Worm (Caenorhabditis elegans) whole organism, young adult: Measurements from ENCODE around the gene elo-6.

Source experiments
- C06A6.2 ChIP-seq: fragments of 200-800 bp; sonication (Bioruptor generic); conservative IDR thresholded peaks from 2 replicates; pipeline ENCODE4 v1.3.6; 2022; ENCODE audit warnings: missing genetic modification characterization, missing compliant biosample characterization
- C17E4.6 ChIP-seq: fragments of 200-800 bp; sonication (Bioruptor generic); IDR thresholded peaks from 2 replicates; pipeline ENCODE4 v1.3.6; 2022; ENCODE audit warnings: missing genetic modification reagents, missing genetic modification characterization, missing compliant biosample characterization
- F33H1.4 ChIP-seq: fragments of 200-800 bp; sonication (Bioruptor generic); IDR thresholded peaks from 2 replicates; pipeline ENCODE4 v1.3.6; 2022; ENCODE audit warnings: missing genetic modification reagents, missing genetic modification characterization, missing compliant biosample characterization
- F49E8.2 ChIP-seq: sonication (generic microtip); optimal IDR thresholded peaks from 3 replicates; lab custom pipeline; 2017; ENCODE audit warnings: missing genetic modification characterization, mild to moderate bottlenecking, missing compliant biosample characterization, antibody characterized with exemption, moderate library complexity; ENCODE audit not compliant: insufficient read depth
- F57A8.1 ChIP-seq: fragments of 200-800 bp; sonication (Bioruptor generic); optimal IDR thresholded peaks from 2 replicates; lab custom pipeline; 2018; ENCODE audit warnings: mild to moderate bottlenecking, missing genetic modification characterization, moderate library complexity, missing compliant biosample characterization
- T07F8.4 ChIP-seq: sonication (generic microtip); optimal IDR thresholded peaks from 2 replicates; lab custom pipeline; 2016; ENCODE audit warnings: mild to moderate bottlenecking, missing genetic modification characterization, moderate library complexity, missing compliant biosample characterization
- Y53F4B.3 ChIP-seq: fragments of 200-800 bp; sonication (Bioruptor generic); IDR thresholded peaks from 2 replicates; pipeline ENCODE4 v1.3.6; 2022; ENCODE audit warnings: missing genetic modification reagents, missing genetic modification characterization, missing compliant biosample characterization
- Y56A3A.18 ChIP-seq: fragments of 200-800 bp; sonication (Bioruptor generic); IDR thresholded peaks from 2 replicates; pipeline ENCODE4 v1.3.6; 2022; ENCODE audit warnings: missing genetic modification reagents, missing genetic modification characterization, missing compliant biosample characterization
- Y67H2A.10 ChIP-seq: fragments of 200-800 bp; sonication (Bioruptor generic); conservative IDR thresholded peaks from 2 replicates; pipeline ENCODE4 v1.3.6; 2022; ENCODE audit warnings: missing genetic modification reagents, missing genetic modification characterization, missing compliant biosample characterization
- ZK185.1 ChIP-seq: sonication (generic microtip); optimal IDR thresholded peaks from 2 replicates; lab custom pipeline; 2016; ENCODE audit warnings: mild to moderate bottlenecking, missing genetic modification characterization, missing compliant biosample characterization; ENCODE audit not compliant: poor library complexity, severe bottlenecking
- akir-1 ChIP-seq: fragments of 200-800 bp; sonication (Bioruptor generic); optimal IDR thresholded peaks from 2 replicates; lab custom pipeline; 2018; ENCODE audit warnings: mild to moderate bottlenecking, missing genetic modification characterization, moderate library complexity, missing compliant biosample characterization
- aptf-3 ChIP-seq: fragments of 200-800 bp; sonication (Bioruptor generic); IDR thresholded peaks from 2 replicates; pipeline ENCODE4 v1.3.6; 2022; ENCODE audit warnings: missing genetic modification characterization, missing compliant biosample characterization
- athp-1 ChIP-seq: sonication (generic microtip); optimal IDR thresholded peaks from 2 replicates; lab custom pipeline; 2017; ENCODE audit warnings: mild to moderate bottlenecking, missing genetic modification characterization, missing compliant biosample characterization
- attf-6 ChIP-seq: fragments of 200-800 bp; sonication (Bioruptor generic); IDR thresholded peaks from 2 replicates; pipeline ENCODE4 v1.3.6; 2022; ENCODE audit warnings: missing genetic modification reagents, missing genetic modification characterization, missing compliant biosample characterization
- cebp-2 ChIP-seq: fragments of 200-800 bp; sonication (Bioruptor generic); IDR thresholded peaks from 2 replicates; pipeline ENCODE4 v1.3.6; 2022; ENCODE audit warnings: missing genetic modification characterization, missing compliant biosample characterization
- ceh-100 ChIP-seq: fragments of 200-800 bp; sonication (Bioruptor generic); IDR thresholded peaks from 2 replicates; pipeline ENCODE4 v1.3.6; 2022; ENCODE audit warnings: missing genetic modification reagents, missing genetic modification characterization, missing compliant biosample characterization
- ceh-91 ChIP-seq: fragments of 200-800 bp; sonication (Bioruptor generic); IDR thresholded peaks from 2 replicates; pipeline ENCODE4 v1.3.6; 2022; ENCODE audit warnings: missing genetic modification reagents, missing genetic modification characterization, missing compliant biosample characterization
- dox-1 ChIP-seq: fragments of 200-800 bp; sonication (Bioruptor generic); IDR thresholded peaks from 2 replicates; pipeline ENCODE4 v1.3.6; 2022; ENCODE audit warnings: missing genetic modification reagents, missing genetic modification characterization, missing compliant biosample characterization
- dpl-1 ChIP-seq: fragments of 150-350 bp; optimal IDR thresholded peaks from 2 replicates; lab custom pipeline; 2014; ENCODE audit warnings: missing biosample characterization, missing genetic modification reagents, missing genetic modification characterization
- egl-18 ChIP-seq: fragments of 200-800 bp; sonication (Bioruptor generic); IDR thresholded peaks from 2 replicates; pipeline ENCODE4 v1.3.6; 2022; ENCODE audit warnings: missing genetic modification reagents, missing genetic modification characterization, missing compliant biosample characterization
- ets-4 ChIP-seq: fragments of 200-800 bp; sonication (Bioruptor generic); optimal IDR thresholded peaks from 2 replicates; lab custom pipeline; 2018; ENCODE audit warnings: mild to moderate bottlenecking, missing genetic modification characterization, missing compliant biosample characterization
- gei-17 ChIP-seq: fragments of 200-800 bp; sonication (Bioruptor generic); optimal IDR thresholded peaks from 2 replicates; lab custom pipeline; 2018; ENCODE audit warnings: mild to moderate bottlenecking, missing genetic modification characterization, missing compliant biosample characterization
- him-1 ChIP-seq: sonication (generic microtip); optimal IDR thresholded peaks from 2 replicates; lab custom pipeline; 2016; ENCODE audit warnings: missing genotype, missing genetic modification reagents, missing genetic modification characterization, missing compliant biosample characterization
- hlh-26 ChIP-seq: fragments of 200-800 bp; sonication (Bioruptor generic); conservative IDR thresholded peaks from 2 replicates; pipeline ENCODE4 v1.3.6; 2022; ENCODE audit warnings: missing genetic modification reagents, missing genetic modification characterization, missing compliant biosample characterization
- lag-1 ChIP-seq: fragments of 200-800 bp; sonication (Bioruptor generic); IDR thresholded peaks from 2 replicates; pipeline ENCODE4 v1.3.6; 2022; ENCODE audit warnings: missing genetic modification reagents, missing genetic modification characterization, missing compliant biosample characterization
- lin-26 ChIP-seq: fragments of 200-800 bp; sonication (Bioruptor generic); IDR thresholded peaks from 2 replicates; pipeline ENCODE4 v1.3.6; 2022; ENCODE audit warnings: missing genetic modification reagents, missing genetic modification characterization, missing compliant biosample characterization
- lin-54 ChIP-seq: fragments of 200-800 bp; sonication (Bioruptor generic); optimal IDR thresholded peaks from 2 replicates; lab custom pipeline; 2018; ENCODE audit warnings: mild to moderate bottlenecking, missing genetic modification characterization, missing compliant biosample characterization
- lir-1 ChIP-seq: fragments of 200-800 bp; sonication (Bioruptor generic); conservative IDR thresholded peaks from 2 replicates; pipeline ENCODE4 v1.3.6; 2022; ENCODE audit warnings: missing genetic modification reagents, missing genetic modification characterization, missing compliant biosample characterization
- lsy-27 ChIP-seq: sonication (generic microtip); optimal IDR thresholded peaks from 2 replicates; lab custom pipeline; 2017; ENCODE audit warnings: missing genetic modification characterization, mild to moderate bottlenecking, missing compliant biosample characterization, antibody characterized with exemption, missing genotype, borderline replicate concordance; ENCODE audit not compliant: insufficient read depth
- madf-10 ChIP-seq: sonication (generic microtip); optimal IDR thresholded peaks from 2 replicates; lab custom pipeline; 2016; ENCODE audit warnings: mild to moderate bottlenecking, missing genetic modification characterization, missing compliant biosample characterization
- madf-6 ChIP-seq: fragments of 200-800 bp; sonication (Bioruptor generic); IDR thresholded peaks from 2 replicates; pipeline ENCODE4 v1.3.6; 2022; ENCODE audit warnings: missing genetic modification reagents, missing genetic modification characterization, missing compliant biosample characterization
- madf-8 ChIP-seq: fragments of 200-800 bp; sonication (Bioruptor generic); conservative IDR thresholded peaks from 2 replicates; pipeline ENCODE4 v1.3.6; 2022; ENCODE audit warnings: missing genetic modification reagents, missing genetic modification characterization, missing compliant biosample characterization
- nfya-1 ChIP-seq: sonication (generic microtip); optimal IDR thresholded peaks from 2 replicates; lab custom pipeline; 2017; ENCODE audit warnings: antibody characterized with exemption, missing compliant biosample characterization, missing genetic modification characterization, borderline replicate concordance; ENCODE audit not compliant: insufficient read depth
- nhr-80 ChIP-seq: sonication (generic microtip); optimal IDR thresholded peaks from 2 replicates; lab custom pipeline; 2016; ENCODE audit warnings: missing genetic modification characterization, missing compliant biosample characterization
- nhr-90 ChIP-seq: sonication (generic microtip); optimal IDR thresholded peaks from 2 replicates; lab custom pipeline; 2016; ENCODE audit warnings: missing genotype, mild to moderate bottlenecking, missing genetic modification characterization, missing compliant biosample characterization
- pha-4 ChIP-seq: fragments of 150-350 bp; sonication (generic microtip); optimal IDR thresholded peaks from 2 replicates; lab custom pipeline; 2014; ENCODE audit warnings: missing biosample characterization, missing genetic modification reagents, missing genetic modification characterization
- rcor-1 ChIP-seq: fragments of 200-800 bp; sonication (Bioruptor generic); IDR thresholded peaks from 2 replicates; pipeline ENCODE4 v1.3.6; 2022; ENCODE audit warnings: missing genetic modification reagents, missing genetic modification characterization, missing compliant biosample characterization
- rec-8 ChIP-seq, 2 experiments: sonication (generic microtip); optimal IDR thresholded peaks; 2 replicates each; lab custom pipeline; 2016; ENCODE audit warnings: mild to moderate bottlenecking in 2 of 2, missing genetic modification characterization in 2 of 2, missing genetic modification reagents in 2 of 2, missing genotype in 2 of 2, missing biosample characterization in 1 of 2, missing compliant biosample characterization in 1 of 2, moderate library complexity in 1 of 2
- repo-1 ChIP-seq: sonication (generic microtip); optimal IDR thresholded peaks from 2 replicates; lab custom pipeline; 2017; ENCODE audit warnings: mild to moderate bottlenecking, missing genetic modification characterization, missing compliant biosample characterization
- sea-2 ChIP-seq: fragments of 200-800 bp; sonication (Bioruptor generic); IDR thresholded peaks from 2 replicates; pipeline ENCODE4 v1.3.6; 2022; ENCODE audit warnings: missing genetic modification characterization, missing compliant biosample characterization
- somi-1 ChIP-seq: fragments of 200-800 bp; sonication (Bioruptor generic); optimal IDR thresholded peaks from 2 replicates; lab custom pipeline; 2018; ENCODE audit warnings: mild to moderate bottlenecking, missing genetic modification characterization, missing compliant biosample characterization
- tlf-1 ChIP-seq: fragments of 200-800 bp; sonication (Bioruptor generic); optimal IDR thresholded peaks from 2 replicates; lab custom pipeline; 2018; ENCODE audit warnings: mild to moderate bottlenecking, missing genetic modification characterization, missing compliant biosample characterization
- unc-130 ChIP-seq: sonication (generic microtip); optimal IDR thresholded peaks from 2 replicates; lab custom pipeline; 2016; ENCODE audit warnings: missing genetic modification reagents, missing genetic modification characterization, missing compliant biosample characterization
- zfh-2 ChIP-seq: fragments of 200-800 bp; sonication (Bioruptor generic); conservative IDR thresholded peaks from 2 replicates; pipeline ENCODE4 v1.3.6; 2022; ENCODE audit warnings: missing genetic modification reagents, missing genetic modification characterization, missing compliant biosample characterization
- zim-3 ChIP-seq: sonication (generic microtip); optimal IDR thresholded peaks from 2 replicates; lab custom pipeline; 2017; ENCODE audit warnings: mild to moderate bottlenecking, missing genetic modification characterization, moderate library complexity, missing compliant biosample characterization
- ztf-25 ChIP-seq: fragments of 200-800 bp; sonication (Bioruptor generic); IDR thresholded peaks from 2 replicates; pipeline ENCODE4 v1.3.6; 2022; ENCODE audit warnings: missing genetic modification reagents, missing genetic modification characterization, missing compliant biosample characterization

elo-6 gene

ce11 chrIV:5391507-5392057 lies 3.2 kb upstream of the elo-6 start, which contains the start of the genes htp-1 and ZK616.5 (continued):
- TF ChIP-seq F49E8.2 (tag; lab: Kevin White, UChicago) (peak; percentile 7), madf-6 (GFP tag; lab: Robert Waterston, UW) (peak; percentile 41; the same call in 1 of the 2 replicates), ceh-91 (GFP tag; lab: Robert Waterston, UW) (no peak), egl-18 (no peak), F33H1.4 (GFP tag; lab: Robert Waterston, UW) (peak; percentile 67)

DNA sequence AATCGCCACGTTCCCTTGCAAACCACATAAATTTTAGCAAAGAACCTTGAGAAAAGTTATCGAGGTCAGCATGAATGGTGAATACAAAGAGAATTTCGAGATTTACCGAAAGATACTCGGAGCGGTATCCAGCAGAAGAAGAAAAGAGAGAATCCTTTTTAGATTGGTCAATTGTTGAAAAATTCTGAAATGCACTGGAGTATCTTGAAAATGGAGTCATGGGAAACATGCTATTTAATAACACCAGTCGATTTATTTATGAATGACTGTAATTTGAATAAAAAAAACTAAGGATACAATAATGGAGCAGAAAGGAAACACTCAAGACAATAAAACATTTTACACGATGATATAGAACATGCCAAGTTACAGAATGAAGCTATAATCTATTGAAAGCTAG lies 1.6 kb upstream of the elo-6 start:
- no peak for TF ChIP-seq egl-18
- TF ChIP-seq zim-3 (tag; lab: Kevin White, UChicago): no peak
- TF ChIP-seq tlf-1 (GFP tag; lab: Kevin White, UChicago): peak; percentile 24
- TF ChIP-seq C06A6.2 (GFP tag; lab: Robert Waterston, UW): no peak
- TF ChIP-seq F49E8.2 (tag; lab: Kevin White, UChicago): peak; percentile 48
- TF ChIP-seq sea-2: no peak
- TF ChIP-seq nhr-90 (tag; lab: Kevin White, UChicago): no peak
- TF ChIP-seq hlh-26 (GFP tag; lab: Robert Waterston, UW): no peak
- TF ChIP-seq athp-1 (tag; lab: Kevin White, UChicago): no peak
- no peak for TF ChIP-seq akir-1 (GFP tag; lab: Kevin White, UChicago)
- no peak for TF ChIP-seq somi-1 (GFP tag; lab: Kevin White, UChicago)
- TF ChIP-seq Y56A3A.18 (GFP tag; lab: Robert Waterston, UW): 0 out of 2 replicates have a peak, but pooled peaks have one; percentile 27
- no peak for TF ChIP-seq nfya-1 (tag; lab: Kevin White, UChicago)
- TF ChIP-seq unc-130 (GFP tag; lab: Kevin White, UChicago): no peak
- TF ChIP-seq aptf-3 (GFP tag; lab: Robert Waterston, UW): no peak
- TF ChIP-seq gei-17: no peak
- TF ChIP-seq lin-26 (GFP tag; lab: Robert Waterston, UW): no peak
- TF ChIP-seq Y67H2A.10: no peak
- TF ChIP-seq madf-8: no peak
- TF ChIP-seq ceh-100 (GFP tag; lab: Robert Waterston, UW): peak; percentile 14; the same call in 1 of the 2 replicates
- no peak for TF ChIP-seq madf-10
- no peak for TF ChIP-seq Y53F4B.3 (GFP tag; lab: Robert Waterston, UW)
- no peak for TF ChIP-seq him-1 (tag; lab: Kevin White, UChicago)
- no peak for TF ChIP-seq lsy-27 (tag; lab: Kevin White, UChicago)
- TF ChIP-seq zfh-2 (GFP tag; lab: Robert Waterston, UW): no peak
- peak; percentile 57 for TF ChIP-seq lin-54 (GFP tag; lab: Kevin White, UChicago)
- no peak for TF ChIP-seq F57A8.1 (GFP tag; lab: Kevin White, UChicago)
- TF ChIP-seq dox-1 (GFP tag; lab: Robert Waterston, UW): no peak
- no peak for TF ChIP-seq ztf-25 (GFP tag; lab: Robert Waterston, UW)
- no peak for TF ChIP-seq repo-1 (tag; lab: Kevin White, UChicago)
- TF ChIP-seq lir-1 (GFP tag; lab: Robert Waterston, UW): no peak
- no peak for TF ChIP-seq C17E4.6 (GFP tag; lab: Robert Waterston, UW)
- no peak for TF ChIP-seq cebp-2
- no peak for TF ChIP-seq ets-4
- TF ChIP-seq pha-4 (tag; lab: Kevin White, UChicago): no peak
- no peak for TF ChIP-seq nhr-80 (tag; lab: Kevin White, UChicago)
- TF ChIP-seq rec-8 (tag; optimal IDR thresholded peaks at IDR 0.05; lab: Kevin White, UChicago): no peak
- no peak for TF ChIP-seq T07F8.4
- no peak for TF ChIP-seq rcor-1
- TF ChIP-seq lag-1 (GFP tag; lab: Robert Waterston, UW): no peak
- no peak for TF ChIP-seq dpl-1 (GFP tag; lab: Kevin White, UChicago)
- TF ChIP-seq ZK185.1 (tag; lab: Kevin White, UChicago): no peak
- TF ChIP-seq attf-6 (GFP tag; lab: Robert Waterston, UW): peak; percentile 84
